Worm (Caenorhabditis elegans): ENCODE data around the gene F52D2.7.

F52D2.7 gene

ce11 chrX:1964828-1965227 lies 2.5 kb downstream of the F52D2.7 start (continued):
- TF ChIP-seq lin-14 (GFP tag; optimal IDR thresholded peaks at IDR 0.05): peak; percentile 84
- no peak for TF ChIP-seq pag-3 (tag; optimal IDR thresholded peaks at IDR 0.05; ENCODE audit: borderline replicate concordance, insufficient read depth)
- peak; percentile 4 for TF ChIP-seq sup-37 (GFP tag; optimal IDR thresholded peaks at IDR 0.05)
- no peak for TF ChIP-seq isw-1 (GFP tag; IDR thresholded peaks at IDR 0.05)
- TF ChIP-seq ceh-63 (GFP tag; optimal IDR thresholded peaks at IDR 0.05): no peak
- no peak for TF ChIP-seq ztf-4 (tag; optimal IDR thresholded peaks at IDR 0.05)
- TF ChIP-seq nhr-76 (tag; optimal IDR thresholded peaks at IDR 0.05): no peak
- TF ChIP-seq ceh-90 (tag; optimal IDR thresholded peaks at IDR 0.05): no peak
- TF ChIP-seq egl-13 (tag; optimal IDR thresholded peaks at IDR 0.05): no peak
- TF ChIP-seq C34B4.2 (tag; optimal IDR thresholded peaks at IDR 0.05): no peak
- no peak for TF ChIP-seq pqm-1 (tag; optimal IDR thresholded peaks at IDR 0.05)
- TF ChIP-seq nhr-71 (tag; optimal IDR thresholded peaks at IDR 0.05): peak; percentile 69
- TF ChIP-seq mep-1 (tag; optimal IDR thresholded peaks at IDR 0.05): peak; percentile 62
- no peak for TF ChIP-seq sptf-1 (tag; optimal IDR thresholded peaks at IDR 0.05)
- no peak for TF ChIP-seq lin-13 (GFP tag; optimal IDR thresholded peaks at IDR 0.05)
- TF ChIP-seq fkh-4 (tag; optimal IDR thresholded peaks at IDR 0.05; ENCODE audit: borderline replicate concordance): no peak
- TF ChIP-seq nhr-84 (tag; optimal IDR thresholded peaks at IDR 0.05): no peak
- TF ChIP-seq egl-27 (tag; optimal IDR thresholded peaks at IDR 0.05): no peak
- TF ChIP-seq lsy-2 (tag; optimal IDR thresholded peaks at IDR 0.05): peak; percentile 45 to 69
- no peak for TF ChIP-seq aha-1 (tag; optimal IDR thresholded peaks at IDR 0.05)
- no peak for TF ChIP-seq unc-62 (GFP tag; optimal IDR thresholded peaks at IDR 0.05)
- TF ChIP-seq nhr-77 (tag; optimal IDR thresholded peaks at IDR 0.05): no peak
- peak; percentile 30 for TF ChIP-seq unc-130 (tag; optimal IDR thresholded peaks at IDR 0.05)
- no peak for TF ChIP-seq zag-1 (tag; optimal IDR thresholded peaks at IDR 0.05)
- TF ChIP-seq C04F5.9 (tag; optimal IDR thresholded peaks at IDR 0.05): no peak
- TF ChIP-seq fkh-8 (tag; optimal IDR thresholded peaks at IDR 0.05): peak; percentile 31
- TF ChIP-seq rnt-1 (tag; optimal IDR thresholded peaks at IDR 0.05): peak; percentile 82
- TF ChIP-seq Y116A8C.19 (tag; optimal IDR thresholded peaks at IDR 0.05; ENCODE audit: borderline replicate concordance): no peak
- TF ChIP-seq fkh-10 (GFP tag; optimal IDR thresholded peaks at IDR 0.05): no peak
- peak; percentile 60 for TF ChIP-seq tbx-2 (tag; optimal IDR thresholded peaks at IDR 0.05)
- TF ChIP-seq hlh-4 (tag; optimal IDR thresholded peaks at IDR 0.05): no peak
- peak; percentile 21 for TF ChIP-seq unc-86 (tag; optimal IDR thresholded peaks at IDR 0.05)
- TF ChIP-seq C16A3.4 (tag; optimal IDR thresholded peaks at IDR 0.05): peak; percentile 34
- TF ChIP-seq nhr-20 (tag; optimal IDR thresholded peaks at IDR 0.05): peak; percentile 48
- TF ChIP-seq unc-98 (GFP tag; IDR thresholded peaks at IDR 0.05): no peak
- peak; percentile 92 for TF ChIP-seq skn-1 (tag; optimal IDR thresholded peaks at IDR 0.05)
- no peak for TF ChIP-seq ceh-8 (GFP tag; optimal IDR thresholded peaks at IDR 0.05)
- peak; percentile 63 for TF ChIP-seq swsn-7 (tag; optimal IDR thresholded peaks at IDR 0.05)
- TF ChIP-seq F16B12.6 (tag; optimal IDR thresholded peaks at IDR 0.05): peak; percentile 96
- no peak for TF ChIP-seq lir-3 (tag; optimal IDR thresholded peaks at IDR 0.05; ENCODE audit: poor library complexity)
- no peak for TF ChIP-seq nhr-12 (tag; optimal IDR thresholded peaks at IDR 0.05)
- TF ChIP-seq unc-30 (tag; optimal IDR thresholded peaks at IDR 0.05): no peak
- TF ChIP-seq hlh-17 (GFP tag; optimal IDR thresholded peaks at IDR 0.05; ENCODE audit: borderline replicate concordance): no peak

- TF ChIP-seq F16B12.6 (tag; optimal IDR thresholded peaks at IDR 0.05): no peak
- TF ChIP-seq elt-2 (tag; optimal IDR thresholded peaks at IDR 0.05): no peak
- no peak for TF ChIP-seq nhr-85 (tag)
- TF ChIP-seq sup-37 (GFP tag; optimal IDR thresholded peaks at IDR 0.05): no peak
- TF ChIP-seq grh-1 (GFP tag; IDR thresholded peaks at IDR 0.05): no peak
- TF ChIP-seq nhr-237 (tag; optimal IDR thresholded peaks at IDR 0.05): no peak
These were observed 7.2 kb downstream of the F52D2.7 start, which contains the start of gene str-79 for ce11 chrX:1969575-1969974. str-79 (plus strand) TSS chrX:1969875.
